Fruit fly (Drosophila melanogaster) whole organism, wandering third instar larva: ENCODE data around the gene Hsp67Ba.

Experiments
- Abd-B ChIP-seq: fragments of >200 bp; optimal IDR thresholded peaks from 2 replicates; lab custom pipeline; 2017; ENCODE audit warnings: missing biosample characterization, missing genetic modification characterization
- CG32264 ChIP-seq: fragments of 200-800 bp; sonication (Bioruptor generic); optimal IDR thresholded peaks from 2 replicates; lab custom pipeline; 2016; ENCODE audit warnings: missing biosample characterization, missing genetic modification characterization
- CG9705 ChIP-seq: fragments of 200-800 bp; sonication (Bioruptor generic); optimal IDR thresholded peaks from 2 replicates; lab custom pipeline; 2018; ENCODE audit warnings: missing biosample characterization, mild to moderate bottlenecking, missing genetic modification characterization
- CrebA ChIP-seq: fragments of 200-800 bp; sonication (Bioruptor generic); optimal IDR thresholded peaks from 2 replicates; lab custom pipeline; 2016; ENCODE audit warnings: missing biosample characterization, mild to moderate bottlenecking, missing genetic modification characterization, borderline replicate concordance
- Dfd ChIP-seq: fragments of >200 bp; optimal IDR thresholded peaks from 2 replicates; lab custom pipeline; 2017; ENCODE audit warnings: missing biosample characterization, missing genetic modification characterization
- Dif ChIP-seq: fragments of 200-275, 200-300 bp; sonication (Bioruptor generic); optimal IDR thresholded peaks from 2 replicates; lab custom pipeline; 2018; ENCODE audit warnings: missing biosample characterization, missing genetic modification characterization; ENCODE audit not compliant: partially characterized antibody
- GATAd ChIP-seq: sonication (Bioruptor generic); optimal IDR thresholded peaks from 2 replicates; lab custom pipeline; 2016; ENCODE audit warnings: missing biosample characterization, missing genetic modification characterization
- HLH106 ChIP-seq: fragments of 200-800 bp; optimal IDR thresholded peaks from 3 replicates; lab custom pipeline; 2019; ENCODE audit warnings: missing biosample characterization, mild to moderate bottlenecking, missing genetic modification characterization, moderate library complexity
- Hnf4 ChIP-seq: fragments of 200-800 bp; sonication (Bioruptor generic); optimal IDR thresholded peaks from 2 replicates; lab custom pipeline; 2016; ENCODE audit warnings: missing biosample characterization, mild to moderate bottlenecking, missing genetic modification characterization
- Hr78 ChIP-seq: fragments of >200 bp; optimal IDR thresholded peaks from 2 replicates; lab custom pipeline; 2017; ENCODE audit warnings: missing biosample characterization, missing genetic modification characterization
- Hr83 ChIP-seq: fragments of 200-300 bp; sonication (Bioruptor generic); optimal IDR thresholded peaks from 2 replicates; lab custom pipeline; 2016; ENCODE audit warnings: missing biosample characterization, mild to moderate bottlenecking, missing genetic modification characterization, moderate library complexity; ENCODE audit not compliant: poor library complexity, severe bottlenecking
- Jra ChIP-seq: sonication (Bioruptor generic); optimal IDR thresholded peaks from 2 replicates; lab custom pipeline; 2016; ENCODE audit warnings: missing biosample characterization, missing genetic modification characterization
- Mio ChIP-seq: sonication (Bioruptor generic); optimal IDR thresholded peaks from 2 replicates; lab custom pipeline; 2016; ENCODE audit warnings: missing biosample characterization, missing genetic modification characterization
- Myc ChIP-seq: fragments of >200 bp; optimal IDR thresholded peaks from 2 replicates; lab custom pipeline; 2017
- N ChIP-seq: fragments of >200 bp; optimal IDR thresholded peaks from 2 replicates; lab custom pipeline; 2018; ENCODE audit warnings: missing biosample characterization, missing external identifiers, missing genetic modification characterization
- OdsH ChIP-seq: fragments of 200-800 bp; sonication (Bioruptor generic); optimal IDR thresholded peaks from 2 replicates; lab custom pipeline; 2016; ENCODE audit warnings: missing biosample characterization, mild to moderate bottlenecking, missing genetic modification characterization
- Rel ChIP-seq, 2 experiments: fragments of 200-800 bp; sonication (Bioruptor generic) in 1 of 2; optimal IDR thresholded peaks; 2 replicates in 1 of 2; 3 replicates in 1 of 2; lab custom pipeline; 2016 to 2019; ENCODE audit warnings: mild to moderate bottlenecking in 2 of 2, missing biosample characterization in 2 of 2, missing genetic modification characterization in 2 of 2, moderate library complexity in 1 of 2
- Sp1 ChIP-seq: fragments of 200-800 bp; sonication (Bioruptor generic); optimal IDR thresholded peaks from 3 replicates; lab custom pipeline; 2019; ENCODE audit warnings: missing biosample characterization, mild to moderate bottlenecking, missing genetic modification characterization, moderate library complexity
- Vsx2 ChIP-seq: fragments of 200-300, 225-300 bp; sonication (Bioruptor generic); optimal IDR thresholded peaks from 2 replicates; lab custom pipeline; 2018; ENCODE audit warnings: missing biosample characterization, missing genetic modification characterization; ENCODE audit not compliant: partially characterized antibody
- br ChIP-seq: fragments of 200-800 bp; sonication (Bioruptor generic); optimal IDR thresholded peaks from 2 replicates; lab custom pipeline; 2016; ENCODE audit warnings: missing biosample characterization, missing genetic modification characterization
- brk ChIP-seq: fragments of 200-800 bp; sonication (Bioruptor generic); optimal IDR thresholded peaks from 2 replicates; lab custom pipeline; 2016; ENCODE audit warnings: missing biosample characterization, mild to moderate bottlenecking, missing genetic modification characterization
- dl ChIP-seq, 2 experiments: fragments of 175-275, 200-275 bp in 1 of 2; fragments of 200-275 bp in 1 of 2; sonication (Bioruptor generic); optimal IDR thresholded peaks; lab custom pipeline; 2018; ENCODE audit warnings: mild to moderate bottlenecking in 2 of 2, missing biosample characterization in 2 of 2, missing genetic modification characterization in 2 of 2, moderate library complexity in 2 of 2; ENCODE audit not compliant: partially characterized antibody in 2 of 2, insufficient read depth in 1 of 2
- dmrt93B ChIP-seq: fragments of 200-800 bp; sonication (Bioruptor generic); optimal IDR thresholded peaks from 2 replicates; lab custom pipeline; 2018; ENCODE audit warnings: missing biosample characterization, mild to moderate bottlenecking, missing genetic modification characterization
- dsf ChIP-seq: sonication (Bioruptor generic); optimal IDR thresholded peaks from 2 replicates; lab custom pipeline; 2016; ENCODE audit warnings: missing biosample characterization, missing genetic modification characterization, borderline replicate concordance
- ey ChIP-seq: fragments of 200-800 bp; sonication (Bioruptor generic); optimal IDR thresholded peaks from 2 replicates; lab custom pipeline; 2016; ENCODE audit warnings: missing biosample characterization, missing genetic modification characterization
- foxo ChIP-seq, 2 experiments: fragments of 200-800 bp; sonication (Bioruptor generic); optimal IDR thresholded peaks; 2 replicates in 1 of 2; 3 replicates in 1 of 2; lab custom pipeline; 2016 to 2017; ENCODE audit warnings: missing biosample characterization in 2 of 2, missing genetic modification characterization in 2 of 2
- fru ChIP-seq: fragments of 200-800 bp; sonication (Bioruptor generic); optimal IDR thresholded peaks from 3 replicates; lab custom pipeline; 2016; ENCODE audit warnings: missing biosample characterization, mild to moderate bottlenecking, missing genetic modification characterization
- h ChIP-seq: fragments of 200-800 bp; sonication (Bioruptor generic); optimal IDR thresholded peaks from 3 replicates; lab custom pipeline; 2016; ENCODE audit warnings: missing biosample characterization, mild to moderate bottlenecking, missing genetic modification characterization
- jim ChIP-seq: fragments of 175-275, 200-325 bp; sonication (Bioruptor generic); optimal IDR thresholded peaks from 2 replicates; lab custom pipeline; 2016; ENCODE audit warnings: missing biosample characterization, mild to moderate bottlenecking, missing genetic modification characterization
- lola ChIP-seq: fragments of >200 bp; optimal IDR thresholded peaks from 2 replicates; lab custom pipeline; 2017; ENCODE audit warnings: missing biosample characterization, missing genetic modification characterization
- pan ChIP-seq: fragments of >200 bp; optimal IDR thresholded peaks from 2 replicates; lab custom pipeline; 2017
- psq ChIP-seq: fragments of 200-800 bp; sonication (Bioruptor generic); optimal IDR thresholded peaks from 3 replicates; lab custom pipeline; 2017; ENCODE audit warnings: missing biosample characterization, mild to moderate bottlenecking, missing genetic modification characterization, moderate library complexity
- rgr ChIP-seq: fragments of 200-800 bp; sonication (Bioruptor generic); optimal IDR thresholded peaks from 3 replicates; lab custom pipeline; 2016; ENCODE audit warnings: missing biosample characterization, mild to moderate bottlenecking, missing genetic modification characterization
- sage ChIP-seq: fragments of 200-800 bp; sonication (Bioruptor generic); optimal IDR thresholded peaks from 2 replicates; lab custom pipeline; 2016; ENCODE audit warnings: missing biosample characterization, mild to moderate bottlenecking, missing genetic modification characterization
- sv ChIP-seq: fragments of 200-800 bp; sonication (Bioruptor generic); optimal IDR thresholded peaks from 3 replicates; lab custom pipeline; 2016; ENCODE audit warnings: missing biosample characterization, missing genetic modification characterization
- tai ChIP-seq: sonication (Bioruptor generic); optimal IDR thresholded peaks from 2 replicates; lab custom pipeline; 2016; ENCODE audit warnings: missing biosample characterization, missing genetic modification characterization
- usp ChIP-seq: fragments of >200 bp; optimal IDR thresholded peaks from 2 replicates; lab custom pipeline; 2017; ENCODE audit warnings: missing biosample characterization, missing genetic modification characterization
- woc ChIP-seq: sonication (Bioruptor generic); optimal IDR thresholded peaks from 2 replicates; lab custom pipeline; 2016; ENCODE audit warnings: missing biosample characterization, mild to moderate bottlenecking, missing genetic modification characterization

The Hsp67Ba gene

DNA sequence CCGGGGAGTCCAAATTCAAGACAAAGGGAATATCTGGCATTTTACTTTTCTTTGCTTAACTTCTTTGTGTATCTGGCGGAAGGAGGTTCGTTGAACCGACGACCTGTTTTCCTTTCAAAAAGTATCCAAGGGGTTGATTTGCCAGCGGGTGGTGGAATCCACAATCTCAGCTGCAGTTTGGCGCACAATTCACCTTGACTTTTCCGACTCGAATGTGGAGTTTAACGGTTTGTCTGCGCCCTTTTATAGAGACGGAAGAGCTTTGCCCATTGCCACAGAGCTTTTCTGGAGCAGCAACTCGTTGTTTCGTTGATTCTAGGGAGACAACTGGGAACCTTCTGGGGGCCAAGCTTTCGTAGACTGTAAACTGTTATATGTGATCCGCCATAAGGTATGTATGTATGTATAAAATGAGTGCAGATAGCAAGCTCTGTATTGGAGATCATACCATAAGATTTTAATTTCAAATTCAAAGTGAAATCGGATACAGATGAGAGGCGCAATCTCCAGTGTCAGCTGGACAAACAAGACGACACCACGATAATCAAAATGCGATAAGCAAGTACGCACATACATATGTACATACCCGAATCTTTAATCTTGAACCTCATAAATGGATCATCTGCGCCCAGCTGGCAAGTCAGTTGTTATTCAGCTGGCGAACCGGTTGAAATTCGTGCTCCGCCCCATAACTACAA, 6.9 kb downstream of the Hsp67Ba start, which contains the start of the genes Hsp67Bc, CG4456 and Hsp22:
TSS of gene Hsp67Bc (minus strand) at position 220 of the 698 bp plus-strand sequence.
TSS of gene CG4456 (plus strand) at position 445 of the 698 bp plus-strand sequence.
TSS of gene Hsp22 (plus strand) at position 654 of the 698 bp plus-strand sequence.
- TF ChIP-seq Rel (GFP tag; optimal IDR thresholded peaks at IDR 0.05; lab: Kevin White, UChicago), result no peak
- peak; percentile 5 for TF ChIP-seq Rel (tag; optimal IDR thresholded peaks at IDR 0.05; lab: Kevin White, UChicago)
- no peak for TF ChIP-seq lola (GFP tag; lab: Kevin White, UChicago)

DNA sequence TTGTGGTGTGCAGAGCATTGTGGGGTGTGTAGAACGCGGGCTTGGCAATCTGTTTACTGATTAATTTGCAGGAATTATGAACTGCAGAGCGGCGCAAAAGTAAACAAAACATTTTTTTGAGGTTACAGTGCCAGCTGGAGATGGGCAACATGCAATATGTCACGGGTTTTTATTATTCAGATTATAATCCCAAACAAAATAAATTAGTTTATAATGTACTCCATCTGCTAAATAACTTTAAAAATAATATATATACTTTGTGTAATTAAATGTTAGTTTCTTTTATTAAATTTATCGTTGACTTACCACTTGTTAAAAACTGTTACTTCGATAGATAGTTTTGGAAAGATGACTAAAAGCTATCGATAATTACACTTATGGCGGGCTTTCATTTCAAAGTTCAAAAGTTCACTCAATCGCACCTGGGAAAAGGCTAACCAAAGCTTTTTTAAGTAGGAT, 8.4 kb downstream of the Hsp67Ba start, which contains the start of gene Fdx1:
TSS of gene Fdx1 (minus strand) at position 332 of the 459 bp plus-strand sequence.
- TF ChIP-seq dmrt93B (GFP tag; lab: Kevin White, UChicago), result no peak
- TF ChIP-seq jim (GFP tag; lab: Kevin White, UChicago), result no peak
- TF ChIP-seq GATAd (GFP tag; lab: Kevin White, UChicago), result no peak
- no peak for TF ChIP-seq CG9705
- no peak for TF ChIP-seq usp
- TF ChIP-seq Mio (GFP tag; lab: Kevin White, UChicago), result no peak
- no peak for TF ChIP-seq Myc
- peak; percentile 43 for TF ChIP-seq rgr (GFP tag; lab: Kevin White, UChicago)
- peak; percentile 20 for TF ChIP-seq br (GFP tag; lab: Kevin White, UChicago)
- TF ChIP-seq woc (GFP tag; lab: Kevin White, UChicago), result peak; percentile 61
- peak; percentile 32 for TF ChIP-seq dsf (GFP tag; lab: Kevin White, UChicago)
- no peak for TF ChIP-seq CrebA
- peak; percentile 56 for TF ChIP-seq HLH106
- no peak for TF ChIP-seq Rel (GFP tag; optimal IDR thresholded peaks at IDR 0.05; lab: Kevin White, UChicago)
- TF ChIP-seq Rel (tag; optimal IDR thresholded peaks at IDR 0.05; lab: Kevin White, UChicago), result peak; percentile 58
- no peak for TF ChIP-seq N (GFP tag; lab: Kevin White, UChicago)
- peak; percentile 43 for TF ChIP-seq sv (GFP tag; lab: Kevin White, UChicago)
- no peak for TF ChIP-seq tai
- TF ChIP-seq Hr78, result no peak
- TF ChIP-seq Hr83 (GFP tag; lab: Kevin White, UChicago), result no peak
- no peak for TF ChIP-seq fru
- peak; percentile 30 for TF ChIP-seq sage (GFP tag; lab: Kevin White, UChicago)
- TF ChIP-seq pan (lab: Kevin White, UChicago), result no peak
- peak in 1 of 2 experiments; percentile 66 for TF ChIP-seq foxo (GFP tag; optimal IDR thresholded peaks at IDR 0.05; lab: Kevin White, UChicago)
- TF ChIP-seq h, result peak; percentile 40
- TF ChIP-seq Dif, result no peak
- TF ChIP-seq psq (GFP tag; lab: Kevin White, UChicago), result peak; percentile 39
- peak; percentile 51 for TF ChIP-seq Jra (GFP tag; lab: Kevin White, UChicago)
- no peak for TF ChIP-seq Dfd
- TF ChIP-seq CG32264, result no peak
- TF ChIP-seq OdsH (GFP tag; lab: Kevin White, UChicago), result peak; percentile 43
- TF ChIP-seq brk, result peak; percentile 61
- no peak for TF ChIP-seq Vsx2 (GFP tag; lab: Kevin White, UChicago)
- peak; percentile 23 for TF ChIP-seq ey (GFP tag; lab: Kevin White, UChicago)
- TF ChIP-seq dl (GFP tag; optimal IDR thresholded peaks at IDR 0.05; lab: Kevin White, UChicago; ENCODE audit: insufficient read depth in 1 of 2, partially characterized antibody in 2 of 2), result no peak
- TF ChIP-seq Hnf4 (GFP tag; lab: Kevin White, UChicago), result peak; percentile 68
- TF ChIP-seq lola (GFP tag; lab: Kevin White, UChicago), result no peak
- TF ChIP-seq Sp1 (GFP tag; lab: Kevin White, UChicago), result peak; percentile 54
- no peak for TF ChIP-seq Abd-B
